Worm (Caenorhabditis elegans) whole organism, L1 larva: ENCODE measurements around the gene srh-74.
A peak's percentile ranks its signal among the peaks of the same experiment; 100 is the strongest.

ENCODE experiments used
- C04F5.9 ChIP-seq: sonication (generic microtip); optimal IDR thresholded peaks from 2 replicates; lab custom pipeline; 2016; ENCODE audit warnings: missing genetic modification characterization, missing compliant biosample characterization
- C16A3.4 ChIP-seq: fragments of 150-350 bp; optimal IDR thresholded peaks from 2 replicates; lab custom pipeline; 2014; ENCODE audit warnings: missing biosample characterization, missing genetic modification characterization
- Y116A8C.19 ChIP-seq: sonication (generic microtip); optimal IDR thresholded peaks from 2 replicates; lab custom pipeline; 2016; ENCODE audit warnings: missing compliant biosample characterization, missing genetic modification characterization, borderline replicate concordance
- aly-2 ChIP-seq: fragments of 150-350 bp; optimal IDR thresholded peaks from 2 replicates; lab custom pipeline; 2014; ENCODE audit warnings: missing biosample characterization, missing genetic modification characterization
- ceh-8 ChIP-seq: fragments of 200-800 bp; sonication (Bioruptor generic); optimal IDR thresholded peaks from 2 replicates; lab custom pipeline; 2018; ENCODE audit warnings: mild to moderate bottlenecking, missing genetic modification characterization, moderate library complexity, missing compliant biosample characterization
- ceh-82 ChIP-seq, 3 experiments: fragments of 150-350 bp in 1 of 3; sonication (generic microtip) in 2 of 3; optimal IDR thresholded peaks; 2 replicates each; lab custom pipeline; 2014 to 2017; ENCODE audit warnings: missing biosample characterization in 3 of 3, missing genetic modification characterization in 3 of 3
- ceh-88 ChIP-seq: fragments of 200-800 bp; sonication (Bioruptor generic); IDR thresholded peaks from 2 replicates; pipeline ENCODE4 v1.3.6; 2022; ENCODE audit warnings: missing genetic modification characterization, missing compliant biosample characterization
- ceh-90 ChIP-seq: sonication (generic microtip); optimal IDR thresholded peaks from 2 replicates; lab custom pipeline; 2016; ENCODE audit warnings: missing genetic modification characterization, missing compliant biosample characterization
- ces-1 ChIP-seq: fragments of 150-350 bp; optimal IDR thresholded peaks from 2 replicates; lab custom pipeline; 2014; ENCODE audit warnings: missing biosample characterization, missing genetic modification reagents, missing genetic modification characterization
- dpl-1 ChIP-seq, 3 experiments: fragments of 150-350 bp in 2 of 3; sonication (generic microtip) in 1 of 3; optimal IDR thresholded peaks; 2 replicates each; lab custom pipeline; 2014 to 2017; ENCODE audit warnings: missing biosample characterization in 3 of 3, missing genetic modification characterization in 3 of 3, missing genetic modification reagents in 3 of 3
- dsc-1 ChIP-seq: sonication (generic microtip); optimal IDR thresholded peaks from 2 replicates; lab custom pipeline; 2016; ENCODE audit warnings: mild to moderate bottlenecking, missing genetic modification characterization, missing compliant biosample characterization
- efl-1 ChIP-seq, 4 experiments: fragments of 150-350 bp; optimal IDR thresholded peaks in 3 of 4; peaks in 1 of 4; 1 replicate in 1 of 4; 2 replicates in 3 of 4; lab custom pipeline; 2014; ENCODE audit warnings: missing biosample characterization in 2 of 4, missing genetic modification characterization in 2 of 4, missing genetic modification reagents in 2 of 4
- efl-3 ChIP-seq: fragments of 200-800 bp; sonication (Bioruptor generic); optimal IDR thresholded peaks from 2 replicates; lab custom pipeline; 2018; ENCODE audit warnings: mild to moderate bottlenecking, missing genetic modification characterization, missing compliant biosample characterization
- egl-13 ChIP-seq: sonication (generic microtip); optimal IDR thresholded peaks from 2 replicates; lab custom pipeline; 2016; ENCODE audit warnings: missing genotype, missing genetic modification reagents, missing genetic modification characterization, missing compliant biosample characterization
- egl-27 ChIP-seq, 2 experiments: fragments of 150-350 bp in 1 of 2; sonication (generic microtip); optimal IDR thresholded peaks; 3 replicates each; lab custom pipeline; 2017 to 2018; ENCODE audit warnings: missing biosample characterization in 2 of 2, missing genetic modification characterization in 2 of 2, missing genetic modification reagents in 2 of 2
- elt-3 ChIP-seq, 6 experiments: fragments of 150-350 bp in 1 of 6; sonication (generic microtip); optimal IDR thresholded peaks; 2 replicates each; lab custom pipeline; 2017 to 2018; ENCODE audit warnings: missing biosample characterization in 6 of 6, missing genetic modification characterization in 6 of 6, inconsistent platforms in 1 of 6
- ets-5 ChIP-seq: fragments of 200-800 bp; sonication (Bioruptor generic); IDR thresholded peaks from 2 replicates; pipeline ENCODE4 v1.3.6; 2022; ENCODE audit warnings: missing genetic modification characterization, missing compliant biosample characterization
- fkh-10 ChIP-seq: sonication (generic microtip); optimal IDR thresholded peaks from 2 replicates; lab custom pipeline; 2017; ENCODE audit warnings: missing biosample characterization, missing genetic modification reagents, missing genetic modification characterization
- fkh-8 ChIP-seq: sonication (generic microtip); optimal IDR thresholded peaks from 2 replicates; lab custom pipeline; 2016; ENCODE audit warnings: mild to moderate bottlenecking, missing genetic modification characterization, missing compliant biosample characterization
- grh-1 ChIP-seq: fragments of 200-800 bp; sonication (Bioruptor generic); IDR thresholded peaks from 2 replicates; pipeline ENCODE4 v1.3.6; 2022; ENCODE audit warnings: missing genetic modification reagents, missing genetic modification characterization, missing compliant biosample characterization
- hlh-4 ChIP-seq: sonication (generic microtip); optimal IDR thresholded peaks from 2 replicates; lab custom pipeline; 2016; ENCODE audit warnings: mild to moderate bottlenecking, missing genetic modification characterization, missing compliant biosample characterization
- hpl-2 ChIP-seq: fragments of 150-350 bp; optimal IDR thresholded peaks from 2 replicates; lab custom pipeline; 2014; ENCODE audit warnings: missing biosample characterization, missing genetic modification reagents, missing genetic modification characterization
- lin-13 ChIP-seq: fragments of 150-350 bp; optimal IDR thresholded peaks from 2 replicates; lab custom pipeline; 2014; ENCODE audit warnings: missing biosample characterization, missing genetic modification reagents, missing genetic modification characterization
- lin-14 ChIP-seq: fragments of 200-800 bp; sonication (Bioruptor generic); optimal IDR thresholded peaks from 2 replicates; lab custom pipeline; 2018; ENCODE audit warnings: mild to moderate bottlenecking, missing genetic modification characterization, moderate library complexity, missing compliant biosample characterization
- lin-39 ChIP-seq: fragments of 150-350 bp; optimal IDR thresholded peaks from 2 replicates; lab custom pipeline; 2014; ENCODE audit warnings: missing biosample characterization, missing genetic modification reagents, missing genetic modification characterization
- lir-3 ChIP-seq: sonication (generic microtip); optimal IDR thresholded peaks from 2 replicates; lab custom pipeline; 2016; ENCODE audit warnings: mild to moderate bottlenecking, missing genetic modification characterization, moderate library complexity, missing compliant biosample characterization; ENCODE audit not compliant: poor library complexity
- lsy-2 ChIP-seq, 2 experiments: fragments of 150-350 bp; optimal IDR thresholded peaks; 2 replicates each; lab custom pipeline; 2014; ENCODE audit warnings: missing biosample characterization in 2 of 2, missing genetic modification characterization in 2 of 2
- mep-1 ChIP-seq: fragments of 150-350 bp; optimal IDR thresholded peaks from 2 replicates; lab custom pipeline; 2014; ENCODE audit warnings: missing biosample characterization, missing genetic modification characterization
- nhr-12 ChIP-seq: sonication (generic microtip); optimal IDR thresholded peaks from 2 replicates; lab custom pipeline; 2017; ENCODE audit warnings: missing biosample characterization, missing genetic modification characterization
- nhr-20 ChIP-seq: sonication (generic microtip); optimal IDR thresholded peaks from 2 replicates; lab custom pipeline; 2016; ENCODE audit warnings: mild to moderate bottlenecking, missing genetic modification characterization, missing compliant biosample characterization
- nhr-28 ChIP-seq: fragments of 150-350 bp; optimal IDR thresholded peaks from 2 replicates; lab custom pipeline; 2014; ENCODE audit warnings: missing biosample characterization, missing genetic modification characterization
- nhr-47 ChIP-seq: sonication (generic microtip); optimal IDR thresholded peaks from 2 replicates; lab custom pipeline; 2016; ENCODE audit warnings: mild to moderate bottlenecking, missing genetic modification characterization, moderate library complexity, missing compliant biosample characterization
- nhr-71 ChIP-seq: sonication (generic microtip); optimal IDR thresholded peaks from 2 replicates; lab custom pipeline; 2016; ENCODE audit warnings: mild to moderate bottlenecking, missing genetic modification characterization, moderate library complexity, missing compliant biosample characterization
- nhr-76 ChIP-seq: sonication (generic microtip); optimal IDR thresholded peaks from 2 replicates; lab custom pipeline; 2017; ENCODE audit warnings: missing biosample characterization, missing genetic modification characterization
- nhr-77 ChIP-seq: fragments of 150-350 bp; optimal IDR thresholded peaks from 2 replicates; lab custom pipeline; 2014; ENCODE audit warnings: missing biosample characterization, missing genetic modification characterization
- nhr-90 ChIP-seq: sonication (generic microtip); optimal IDR thresholded peaks from 2 replicates; lab custom pipeline; 2016; ENCODE audit warnings: mild to moderate bottlenecking, missing genetic modification characterization, missing compliant biosample characterization; ENCODE audit not compliant: poor library complexity
- rnt-1 ChIP-seq: sonication (generic microtip); optimal IDR thresholded peaks from 2 replicates; lab custom pipeline; 2016; ENCODE audit warnings: mild to moderate bottlenecking, missing genetic modification characterization, moderate library complexity, missing compliant biosample characterization
- skn-1 ChIP-seq: fragments of 150-350 bp; optimal IDR thresholded peaks from 2 replicates; lab custom pipeline; 2014; ENCODE audit warnings: missing biosample characterization, missing genetic modification characterization
- snpc-4 ChIP-seq: fragments of 150-350 bp; optimal IDR thresholded peaks from 2 replicates; lab custom pipeline; 2014; ENCODE audit warnings: missing biosample characterization, missing genetic modification characterization
- snu-23 ChIP-seq: sonication (generic microtip); optimal IDR thresholded peaks from 2 replicates; lab custom pipeline; 2016; ENCODE audit warnings: missing genetic modification characterization, missing compliant biosample characterization
- tlp-1 ChIP-seq: fragments of 150-350 bp; optimal IDR thresholded peaks from 2 replicates; lab custom pipeline; 2014; ENCODE audit warnings: missing biosample characterization, missing genetic modification characterization
- unc-62 ChIP-seq: fragments of 150-350 bp; optimal IDR thresholded peaks from 2 replicates; lab custom pipeline; 2014; ENCODE audit warnings: missing biosample characterization, missing genetic modification reagents, missing genetic modification characterization
- unc-86 ChIP-seq: sonication (generic microtip); optimal IDR thresholded peaks from 2 replicates; lab custom pipeline; 2016; ENCODE audit warnings: missing genetic modification characterization, missing compliant biosample characterization
- xbp-1 ChIP-seq: sonication (generic microtip); optimal IDR thresholded peaks from 2 replicates; lab custom pipeline; 2016; ENCODE audit warnings: missing genetic modification characterization, missing compliant biosample characterization
- zag-1 ChIP-seq: fragments of 150-350 bp; optimal IDR thresholded peaks from 2 replicates; lab custom pipeline; 2014; ENCODE audit warnings: missing biosample characterization, missing genetic modification characterization
- zip-4 ChIP-seq: fragments of 200-800 bp; sonication (Bioruptor generic); optimal IDR thresholded peaks from 2 replicates; lab custom pipeline; 2018; ENCODE audit warnings: mild to moderate bottlenecking, missing genetic modification characterization, moderate library complexity, missing compliant biosample characterization

The srh-74 gene

DNA sequence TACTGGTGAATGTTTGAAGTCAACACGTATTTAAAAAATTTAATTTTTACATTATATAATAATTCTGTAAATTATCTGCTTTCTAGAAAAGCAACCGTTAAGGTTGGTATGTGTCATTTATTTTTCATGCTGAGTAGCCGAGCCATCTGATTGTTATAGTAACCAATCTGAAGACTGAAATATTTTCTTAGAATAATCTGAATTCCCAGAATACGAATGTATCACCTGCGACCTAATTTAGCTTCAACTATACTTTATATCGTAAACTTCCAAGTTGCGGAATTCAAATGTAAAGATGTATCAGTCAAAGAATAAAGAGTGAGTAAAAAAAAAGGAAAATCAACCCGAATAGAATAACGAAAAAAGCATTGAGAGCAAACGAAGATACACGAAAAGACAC lies 15.3 kb downstream of the srh-74 start:
- TF ChIP-seq hlh-4 (tag; lab: Kevin White, UChicago) (peak; percentile 94), nhr-47 (tag; lab: Kevin White, UChicago) (peak; percentile 34), hpl-2 (GFP tag; lab: Kevin White, UChicago) (no peak), egl-13 (tag; lab: Kevin White, UChicago) (no peak), fkh-8 (tag; lab: Kevin White, UChicago) (peak; percentile 47), lin-39 (tag; lab: Kevin White, UChicago) (no peak), fkh-10 (peak; percentile 2), nhr-71 (tag; lab: Kevin White, UChicago) (peak; percentile 42), egl-27 (tag; optimal IDR thresholded peaks at IDR 0.05; lab: Kevin White, UChicago) (no peak)

DNA sequence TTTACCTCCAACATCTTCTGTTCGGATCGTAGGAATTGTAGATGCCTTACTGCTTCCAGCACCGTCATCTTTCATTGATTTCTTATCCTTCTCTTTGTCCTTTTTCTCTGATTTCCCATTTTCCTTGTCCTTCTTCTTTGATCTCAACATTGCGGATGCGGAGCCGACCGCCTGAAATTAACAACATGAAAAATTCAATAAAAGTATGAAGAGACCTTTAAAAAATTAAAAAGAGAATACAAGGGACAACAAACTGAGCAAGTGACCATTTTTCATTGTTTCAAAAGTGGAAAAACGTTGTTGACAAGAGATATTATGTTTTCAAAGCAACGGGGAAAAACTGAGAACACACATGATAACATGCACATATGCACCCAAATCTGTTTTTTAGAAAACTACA lies 17.9 kb downstream of the srh-74 start:
- no peak for TF ChIP-seq nhr-71 (tag; lab: Kevin White, UChicago)
- TF ChIP-seq xbp-1: no peak
- no peak for TF ChIP-seq ceh-82 (tag; optimal IDR thresholded peaks at IDR 0.05; lab: Kevin White, UChicago)
- no peak for TF ChIP-seq lsy-2 (tag; optimal IDR thresholded peaks at IDR 0.05; lab: Kevin White, UChicago)
- TF ChIP-seq lin-13 (GFP tag; lab: Kevin White, UChicago): no peak
- no peak for TF ChIP-seq ceh-90
- TF ChIP-seq nhr-20 (tag; lab: Kevin White, UChicago): no peak
- no peak for TF ChIP-seq zag-1
- no peak for TF ChIP-seq snpc-4 (tag; lab: Kevin White, UChicago)
- TF ChIP-seq snu-23 (GFP tag; lab: Kevin White, UChicago): no peak

DNA sequence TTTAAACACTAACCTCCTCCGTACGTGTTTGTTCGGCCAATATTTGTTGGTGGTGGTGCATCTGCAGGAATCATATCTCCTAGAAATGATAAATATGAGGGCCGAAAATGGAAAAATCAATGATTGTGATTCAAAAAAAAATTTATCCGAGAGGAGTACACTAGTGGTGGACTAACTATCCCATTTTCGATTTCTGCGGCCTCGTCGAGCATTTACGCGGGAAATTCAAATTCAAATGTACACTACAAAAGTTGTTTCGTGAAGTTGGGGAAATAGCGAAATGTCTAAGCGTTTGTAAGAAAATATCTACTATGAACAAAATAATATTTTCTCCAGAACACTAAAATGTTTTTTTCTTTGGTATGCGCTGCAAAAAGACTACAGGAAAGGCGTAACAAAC lies 19.3 kb downstream of the srh-74 start:
- TF ChIP-seq fkh-10 (no peak), efl-3 (GFP tag; lab: Kevin White, UChicago) (no peak), C04F5.9 (tag; lab: Kevin White, UChicago) (peak; percentile 72), fkh-8 (tag; lab: Kevin White, UChicago) (peak; percentile 42), lin-14 (GFP tag; lab: Kevin White, UChicago) (peak; percentile 38), tlp-1 (tag; lab: Kevin White, UChicago) (no peak), nhr-20 (tag; lab: Kevin White, UChicago) (peak; percentile 81), nhr-76 (no peak), unc-62 (GFP tag; lab: Kevin White, UChicago) (no peak), lir-3 (tag; lab: Kevin White, UChicago) (peak; percentile 93), ceh-88 (GFP tag; lab: Robert Waterston, UW) (no peak), ets-5 (GFP tag; lab: Robert Waterston, UW) (no peak), mep-1 (tag; lab: Kevin White, UChicago) (peak; percentile 59), nhr-28 (tag; lab: Kevin White, UChicago) (no peak), aly-2 (tag; lab: Kevin White, UChicago) (no peak), skn-1 (tag; lab: Kevin White, UChicago) (peak; percentile 45), C16A3.4 (tag; lab: Kevin White, UChicago) (peak; percentile 52), snu-23 (GFP tag; lab: Kevin White, UChicago) (peak; percentile 73), rnt-1 (tag; lab: Kevin White, UChicago) (peak; percentile 96), dpl-1 (GFP tag; optimal IDR thresholded peaks at IDR 0.05; lab: Kevin White, UChicago) (peak; percentile 90 to 93 (median 93)), dsc-1 (tag; lab: Kevin White, UChicago) (peak; percentile 78), lin-39 (tag; lab: Kevin White, UChicago) (peak; percentile 0), nhr-12 (tag; lab: Kevin White, UChicago) (no peak), efl-1 (optimal IDR thresholded peaks at IDR 0.05; lab: Kevin White, UChicago) (peak; percentile 95 to 97), efl-1 (GFP tag; optimal IDR thresholded peaks at IDR 0.05 in 1 of 2; lab: Kevin White, UChicago) (peak; percentile 93 to 99), ceh-8 (GFP tag; lab: Kevin White, UChicago) (peak; percentile 55), nhr-90 (tag; lab: Kevin White, UChicago) (peak; percentile 88), nhr-77 (tag; lab: Kevin White, UChicago) (no peak), Y116A8C.19 (peak; percentile 56), hpl-2 (GFP tag; lab: Kevin White, UChicago) (no peak), zip-4 (GFP tag; lab: Kevin White, UChicago) (peak; percentile 11), ceh-82 (tag; optimal IDR thresholded peaks at IDR 0.05; lab: Kevin White, UChicago) (peak; percentile 14 to 53 (median 18)), hlh-4 (tag; lab: Kevin White, UChicago) (no peak), unc-86 (tag; lab: Kevin White, UChicago) (peak; percentile 66), elt-3 (tag; optimal IDR thresholded peaks at IDR 0.05; lab: Kevin White, UChicago) (peak in 1 of 6 experiments; percentile 30), snpc-4 (tag; lab: Kevin White, UChicago) (peak; percentile 22), egl-27 (tag; optimal IDR thresholded peaks at IDR 0.05; lab: Kevin White, UChicago) (no peak), grh-1 (GFP tag; lab: Robert Waterston, UW) (peak; percentile 62), xbp-1 (peak; percentile 80), ces-1 (no peak)
